Worm (Caenorhabditis elegans) whole organism, L3 larva: ENCODE data around the gene ttr-38.

Experiments
- ceh-82 ChIP-seq: fragments of 150-350 bp; optimal IDR thresholded peaks from 2 replicates; lab custom pipeline; 2014; ENCODE audit warnings: missing biosample characterization, missing genetic modification characterization
- elt-3 ChIP-seq, 3 experiments: fragments of 150-350 bp in 1 of 3; sonication (generic microtip) in 2 of 3; optimal IDR thresholded peaks; 2 replicates in 2 of 3; 4 replicates in 1 of 3; lab custom pipeline; 2014 to 2017; ENCODE audit warnings: missing biosample characterization in 3 of 3, missing genetic modification characterization in 3 of 3

- no peak for TF ChIP-seq elt-3 (tag; optimal IDR thresholded peaks at IDR 0.05; lab: Kevin White, UChicago)
- TF ChIP-seq ceh-82, result no peak
Measured at ce11 chrX:9300379-9300778, 13.9 kb downstream of the ttr-38 start.
